Worm (Caenorhabditis elegans) whole organism, L4 larva: ENCODE measurements around the gene srh-222.

Experiments
- Y48G9A.11 ChIP-seq: fragments of 200-800 bp; sonication (Bioruptor generic); IDR thresholded peaks from 2 replicates; pipeline ENCODE4 v1.3.6; 2022; ENCODE audit warnings: missing genetic modification reagents, missing genetic modification characterization, missing compliant biosample characterization
- aha-1 ChIP-seq: fragments of 150-350 bp; peaks from one replicate; lab custom pipeline; 2014; ENCODE audit warnings: missing biosample characterization, missing genetic modification characterization
- ceh-20 ChIP-seq: fragments of 200-800 bp; sonication (Bioruptor generic); IDR thresholded peaks from 2 replicates; pipeline ENCODE4 v1.3.6; 2022; ENCODE audit warnings: missing genetic modification reagents, missing genetic modification characterization, missing compliant biosample characterization
- ctbp-1 ChIP-seq: fragments of 200-800 bp; sonication (Bioruptor generic); IDR thresholded peaks from 2 replicates; pipeline ENCODE4 v1.3.6; 2022; ENCODE audit warnings: missing genetic modification reagents, missing genetic modification characterization, missing compliant biosample characterization
- daf-16 ChIP-seq, 3 experiments: sonication (generic microtip); optimal IDR thresholded peaks; 2 replicates each; lab custom pipeline; 2016 to 2017; ENCODE audit warnings: missing genetic modification characterization in 3 of 3, missing genetic modification reagents in 3 of 3, mild to moderate bottlenecking in 2 of 3, missing compliant biosample characterization in 2 of 3, missing biosample characterization in 1 of 3, moderate library complexity in 1 of 3
- dmd-6 ChIP-seq: fragments of 200-800 bp; sonication (Bioruptor generic); IDR thresholded peaks from 2 replicates; pipeline ENCODE4 v1.3.6; 2022; ENCODE audit warnings: missing genetic modification reagents, missing genetic modification characterization, missing compliant biosample characterization
- dmd-8 ChIP-seq: fragments of 200-800 bp; sonication (Bioruptor generic); IDR thresholded peaks from 2 replicates; pipeline ENCODE4 v1.3.6; 2022; ENCODE audit warnings: missing genetic modification characterization, missing compliant biosample characterization
- hlh-11 ChIP-seq: fragments of 200-800 bp; sonication (Bioruptor generic); optimal IDR thresholded peaks from 2 replicates; lab custom pipeline; 2018; ENCODE audit warnings: mild to moderate bottlenecking, missing genetic modification characterization, missing compliant biosample characterization
- jun-1 ChIP-seq: fragments of 150-350 bp; optimal IDR thresholded peaks from 2 replicates; lab custom pipeline; 2014; ENCODE audit warnings: missing biosample characterization, missing genetic modification reagents, missing genetic modification characterization
- lim-7 ChIP-seq: fragments of 200-800 bp; sonication (Bioruptor generic); IDR thresholded peaks from 2 replicates; pipeline ENCODE4 v1.3.6; 2022; ENCODE audit warnings: missing genetic modification characterization, missing compliant biosample characterization
- lin-1 ChIP-seq: fragments of 200-800 bp; sonication (Bioruptor generic); IDR thresholded peaks from 2 replicates; pipeline ENCODE4 v1.3.6; 2022; ENCODE audit warnings: missing genetic modification reagents, missing genetic modification characterization, missing compliant biosample characterization
- mes-2 ChIP-seq: sonication (generic microtip); optimal IDR thresholded peaks from 2 replicates; lab custom pipeline; 2016; ENCODE audit warnings: missing genotype, mild to moderate bottlenecking, missing genetic modification characterization, missing compliant biosample characterization; ENCODE audit not compliant: poor library complexity, severe bottlenecking
- mxl-3 ChIP-seq: fragments of 200-800 bp; sonication (Bioruptor generic); optimal IDR thresholded peaks from 2 replicates; lab custom pipeline; 2018; ENCODE audit warnings: mild to moderate bottlenecking, missing genetic modification characterization, missing compliant biosample characterization
- nhr-102 ChIP-seq: sonication (generic microtip); optimal IDR thresholded peaks from 2 replicates; lab custom pipeline; 2016; ENCODE audit warnings: mild to moderate bottlenecking, missing genetic modification characterization, moderate library complexity, missing compliant biosample characterization
- nhr-28 ChIP-seq: fragments of 150-350 bp; optimal IDR thresholded peaks from 2 replicates; lab custom pipeline; 2014; ENCODE audit warnings: missing biosample characterization, missing genetic modification characterization
- nhr-41 ChIP-seq: fragments of 200-800 bp; sonication (Bioruptor generic); IDR thresholded peaks from 2 replicates; pipeline ENCODE4 v1.3.6; 2022; ENCODE audit warnings: missing genetic modification reagents, missing genetic modification characterization, missing compliant biosample characterization
- nhr-48 ChIP-seq: sonication (generic microtip); optimal IDR thresholded peaks from 2 replicates; lab custom pipeline; 2016; ENCODE audit warnings: mild to moderate bottlenecking, missing genetic modification characterization, missing compliant biosample characterization
- nhr-6 ChIP-seq: fragments of 150-350 bp; optimal IDR thresholded peaks from 2 replicates; lab custom pipeline; 2014; ENCODE audit warnings: missing biosample characterization, missing genetic modification characterization
- nhr-76 ChIP-seq: fragments of 150-350 bp; optimal IDR thresholded peaks from 2 replicates; lab custom pipeline; 2014; ENCODE audit warnings: missing biosample characterization, missing genetic modification characterization
- nhr-77 ChIP-seq: fragments of 150-350 bp; optimal IDR thresholded peaks from 2 replicates; lab custom pipeline; 2014; ENCODE audit warnings: missing biosample characterization, missing genetic modification characterization
- php-3 ChIP-seq: fragments of 200-800 bp; sonication (Bioruptor generic); IDR thresholded peaks from 2 replicates; pipeline ENCODE4 v1.3.6; 2022; ENCODE audit warnings: missing genetic modification reagents, missing genetic modification characterization, missing compliant biosample characterization
- pqm-1 ChIP-seq: sonication (generic microtip); optimal IDR thresholded peaks from 2 replicates; lab custom pipeline; 2017; ENCODE audit warnings: missing biosample characterization, missing genetic modification characterization
- tra-1 ChIP-seq: fragments of 200-800 bp; sonication (Bioruptor generic); IDR thresholded peaks from 2 replicates; pipeline ENCODE4 v1.3.6; 2022; ENCODE audit warnings: missing genetic modification reagents, missing genetic modification characterization, missing compliant biosample characterization
- unc-130 ChIP-seq: sonication (generic microtip); optimal IDR thresholded peaks from 2 replicates; lab custom pipeline; 2016; ENCODE audit warnings: missing genetic modification reagents, missing genetic modification characterization, missing compliant biosample characterization
- unc-62 ChIP-seq, 3 experiments: fragments of 150-350 bp in 1 of 3; sonication (generic microtip); optimal IDR thresholded peaks in 2 of 3; peaks in 1 of 3; 1 replicate in 1 of 3; 2 replicates in 2 of 3; lab custom pipeline; 2014 to 2017; ENCODE audit warnings: missing biosample characterization in 3 of 3, missing genetic modification characterization in 3 of 3, missing genetic modification reagents in 3 of 3, missing genotype in 1 of 3
- vab-7 ChIP-seq: fragments of 200-800 bp; sonication (Bioruptor generic); IDR thresholded peaks from 2 replicates; pipeline ENCODE4 v1.3.6; 2022; ENCODE audit warnings: missing genetic modification reagents, missing genetic modification characterization, missing compliant biosample characterization
- zfp-3 ChIP-seq: fragments of 200-800 bp; sonication (Bioruptor generic); conservative IDR thresholded peaks from 2 replicates; pipeline ENCODE4 v1.3.6; 2022; ENCODE audit warnings: missing genetic modification reagents, missing genetic modification characterization, missing compliant biosample characterization
- zip-2 ChIP-seq: fragments of 150-350 bp; optimal IDR thresholded peaks from 2 replicates; lab custom pipeline; 2014; ENCODE audit warnings: missing biosample characterization, missing genetic modification characterization
- ztf-11 ChIP-seq: fragments of 150-350 bp; optimal IDR thresholded peaks from 2 replicates; lab custom pipeline; 2014; ENCODE audit warnings: missing biosample characterization, missing genetic modification characterization

Gene srh-222

ce11 chrIV:3981601-3982000 lies 2.0 kb downstream of the srh-222 start, which contains the start of gene srh-223:
Gene srh-223, plus strand, starts transcription at chrIV:3981901.
- peak; percentile 64 for TF ChIP-seq aha-1
- TF ChIP-seq vab-7 (GFP tag; lab: Robert Waterston, UW): no peak

DNA sequence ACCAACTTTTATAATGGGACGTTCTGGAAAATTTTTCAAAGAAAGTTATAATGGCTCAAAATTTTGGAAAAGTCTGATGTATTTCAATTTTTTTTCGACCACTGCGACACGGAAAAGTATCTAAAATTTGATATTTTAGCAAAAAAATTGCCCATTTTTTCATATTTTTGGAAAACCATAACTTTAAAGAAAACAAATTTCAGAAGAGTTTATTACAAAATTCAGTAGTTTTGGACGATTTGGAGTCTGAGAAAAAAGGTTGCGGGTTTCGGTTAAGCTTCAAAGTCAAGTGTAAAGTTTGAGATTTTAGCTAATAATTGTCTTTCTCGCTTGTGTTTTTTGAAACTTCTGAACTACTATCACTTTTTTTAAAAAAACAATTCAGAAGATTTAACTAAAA lies 8.5 kb downstream of the srh-222 start:
- TF ChIP-seq ztf-11 (tag; lab: Kevin White, UChicago) (no peak), aha-1 (peak; percentile 92)

- peak; percentile 84 for TF ChIP-seq tra-1 (GFP tag; lab: Robert Waterston, UW)
- TF ChIP-seq mxl-3 (GFP tag; lab: Kevin White, UChicago): peak; percentile 43
- TF ChIP-seq Y48G9A.11 (GFP tag; lab: Robert Waterston, UW): no peak
- TF ChIP-seq mes-2 (tag; lab: Kevin White, UChicago): peak; percentile 40
- TF ChIP-seq nhr-28 (tag; lab: Kevin White, UChicago): peak; percentile 96
- TF ChIP-seq aha-1: no peak
- TF ChIP-seq lin-1 (GFP tag; lab: Robert Waterston, UW): peak; percentile 88
- no peak for TF ChIP-seq ctbp-1 (GFP tag; lab: Robert Waterston, UW)
- peak; percentile 99 for TF ChIP-seq pqm-1 (tag; lab: Kevin White, UChicago)
- peak; percentile 79 for TF ChIP-seq hlh-11
- peak; percentile 95 for TF ChIP-seq dmd-6 (GFP tag; lab: Robert Waterston, UW)
- TF ChIP-seq nhr-6: peak; percentile 39
- no peak for TF ChIP-seq ceh-20 (GFP tag; lab: Robert Waterston, UW)
- TF ChIP-seq nhr-77: peak; percentile 85
- TF ChIP-seq nhr-76 (tag; lab: Kevin White, UChicago): no peak
- TF ChIP-seq php-3 (GFP tag; lab: Robert Waterston, UW): peak; percentile 83
- no peak for TF ChIP-seq daf-16 (GFP tag; optimal IDR thresholded peaks at IDR 0.05; lab: Kevin White, UChicago)
- TF ChIP-seq daf-16 (tag; optimal IDR thresholded peaks at IDR 0.05; lab: Kevin White, UChicago): peak; percentile 78
- no peak for TF ChIP-seq dmd-8 (GFP tag; lab: Robert Waterston, UW)
- TF ChIP-seq jun-1 (tag; lab: Kevin White, UChicago): peak; percentile 79
- peak; percentile 78 for TF ChIP-seq nhr-41 (GFP tag; lab: Robert Waterston, UW)
- no peak for TF ChIP-seq zip-2
- TF ChIP-seq, all 104 proteins: peak for 14
Observed at ce11 chrIV:3988638-3989152, 9.1 kb downstream of the srh-222 start, which contains the start of gene clec-78. Gene clec-78, plus strand, starts transcription at chrIV:3989102.

DNA sequence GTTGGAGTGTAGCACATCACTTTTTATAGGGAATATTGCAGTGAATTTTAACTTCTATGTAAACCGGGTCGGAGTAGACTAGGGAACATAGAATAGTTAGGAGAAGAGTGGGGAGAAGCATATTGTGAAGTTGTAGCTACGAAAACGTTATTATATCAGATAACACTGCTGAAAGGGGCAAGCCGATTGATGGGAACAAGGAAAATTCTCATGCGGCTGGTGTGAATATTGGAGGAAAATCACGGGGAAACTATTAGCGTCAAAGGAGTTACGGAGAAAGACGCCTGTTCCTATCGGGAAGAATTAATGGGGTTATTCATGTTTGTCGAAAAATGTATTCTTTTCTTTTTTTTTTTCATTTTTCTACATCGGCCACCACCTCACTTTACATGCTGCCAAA lies 13.7 kb downstream of the srh-222 start, which contains the start of gene F47C12.6:
Gene F47C12.6, minus strand, starts transcription at position 101 of the 400 bp plus-strand sequence.
- TF ChIP-seq nhr-41 (GFP tag; lab: Robert Waterston, UW) (no peak), nhr-102 (tag; lab: Kevin White, UChicago) (no peak), nhr-48 (tag; lab: Kevin White, UChicago) (no peak)

DNA sequence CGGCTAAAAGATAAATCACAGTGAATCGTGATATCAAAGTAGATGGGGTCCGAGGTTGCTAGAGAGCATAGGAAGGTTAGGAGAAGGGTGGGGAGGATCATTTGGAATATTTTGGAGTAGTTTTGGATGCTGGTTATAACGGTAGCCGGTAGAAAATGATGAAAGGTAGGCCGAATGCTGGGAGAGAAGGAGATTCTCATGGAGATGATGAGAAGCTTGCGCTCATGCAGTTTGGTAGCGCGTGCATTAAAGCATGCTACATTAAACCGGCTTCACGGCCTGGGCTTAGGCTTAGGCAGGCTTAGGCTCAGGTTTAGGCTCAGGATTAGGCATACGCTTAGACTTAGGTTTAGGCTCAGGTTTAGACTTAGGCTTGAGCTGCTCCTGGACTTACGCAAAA lies 14.7 kb downstream of the srh-222 start, which contains the start of gene F47C12.13:
Gene F47C12.13, minus strand, starts transcription at position 101 of the 400 bp plus-strand sequence.
- peak in 1 of 2 experiments; percentile 0 for TF ChIP-seq unc-62 (GFP tag; optimal IDR thresholded peaks at IDR 0.05 in 1 of 2; lab: Kevin White, UChicago)
- TF ChIP-seq unc-62 (tag; optimal IDR thresholded peaks at IDR 0.05; lab: Kevin White, UChicago): no peak
- TF ChIP-seq zfp-3 (GFP tag; lab: Robert Waterston, UW): no peak

ce11 chrIV:3995384-3995783 lies 15.8 kb downstream of the srh-222 start, which contains the start of gene F47C12.7:
Gene F47C12.7, minus strand, starts transcription at chrIV:3995484.
- no peak for TF ChIP-seq lim-7 (GFP tag; lab: Robert Waterston, UW)
- TF ChIP-seq unc-130 (GFP tag; lab: Kevin White, UChicago): no peak
- TF ChIP-seq aha-1: peak; percentile 28
